Worm (Caenorhabditis elegans) whole organism, young adult: ENCODE results near the gene F40F9.10.
A peak's percentile ranks its signal among the peaks of the same experiment; 100 is the strongest.

Source experiments
- B0261.1 ChIP-seq: sonication (generic microtip); optimal IDR thresholded peaks from 2 replicates; lab custom pipeline; 2016; ENCODE audit warnings: mild to moderate bottlenecking, missing genetic modification characterization, moderate library complexity, missing compliant biosample characterization
- C17E4.6 ChIP-seq: fragments of 200-800 bp; sonication (Bioruptor generic); IDR thresholded peaks from 2 replicates; pipeline ENCODE4 v1.3.6; 2022; ENCODE audit warnings: missing genetic modification reagents, missing genetic modification characterization, missing compliant biosample characterization
- F33H1.4 ChIP-seq: fragments of 200-800 bp; sonication (Bioruptor generic); IDR thresholded peaks from 2 replicates; pipeline ENCODE4 v1.3.6; 2022; ENCODE audit warnings: missing genetic modification reagents, missing genetic modification characterization, missing compliant biosample characterization
- F49E8.2 ChIP-seq: sonication (generic microtip); optimal IDR thresholded peaks from 3 replicates; lab custom pipeline; 2017; ENCODE audit warnings: missing genetic modification characterization, mild to moderate bottlenecking, missing compliant biosample characterization, antibody characterized with exemption, moderate library complexity; ENCODE audit not compliant: insufficient read depth
- K11D2.4 ChIP-seq: fragments of 200-800 bp; sonication (Bioruptor generic); IDR thresholded peaks from 2 replicates; pipeline ENCODE4 v1.3.6; 2022; ENCODE audit warnings: missing genetic modification reagents, missing genetic modification characterization, missing compliant biosample characterization
- T26A5.8 ChIP-seq: sonication (generic microtip); optimal IDR thresholded peaks from 2 replicates; lab custom pipeline; 2016; ENCODE audit warnings: missing genetic modification characterization, missing compliant biosample characterization
- Y53F4B.3 ChIP-seq: fragments of 200-800 bp; sonication (Bioruptor generic); IDR thresholded peaks from 2 replicates; pipeline ENCODE4 v1.3.6; 2022; ENCODE audit warnings: missing genetic modification reagents, missing genetic modification characterization, missing compliant biosample characterization
- Y79H2A.3 ChIP-seq: fragments of 200-800 bp; sonication (Bioruptor generic); conservative IDR thresholded peaks from 2 replicates; pipeline ENCODE4 v1.3.6; 2022; ENCODE audit warnings: missing genetic modification reagents, missing genetic modification characterization, missing compliant biosample characterization
- ZK185.1 ChIP-seq: sonication (generic microtip); optimal IDR thresholded peaks from 2 replicates; lab custom pipeline; 2016; ENCODE audit warnings: mild to moderate bottlenecking, missing genetic modification characterization, missing compliant biosample characterization; ENCODE audit not compliant: poor library complexity, severe bottlenecking
- akir-1 ChIP-seq: fragments of 200-800 bp; sonication (Bioruptor generic); optimal IDR thresholded peaks from 2 replicates; lab custom pipeline; 2018; ENCODE audit warnings: mild to moderate bottlenecking, missing genetic modification characterization, moderate library complexity, missing compliant biosample characterization
- ama-1 ChIP-seq, 3 experiments: fragments of 150-350 bp in 1 of 3; sonication (generic microtip) in 2 of 3; optimal IDR thresholded peaks; 2 replicates each; lab custom pipeline; 2014 to 2018; ENCODE audit warnings: missing biosample characterization in 2 of 3, missing genetic modification characterization in 2 of 3, missing genetic modification reagents in 2 of 3
- atf-7 ChIP-seq: sonication (generic microtip); optimal IDR thresholded peaks from 2 replicates; lab custom pipeline; 2017; ENCODE audit warnings: mild to moderate bottlenecking, missing genetic modification characterization, missing compliant biosample characterization
- bed-1 ChIP-seq: fragments of 200-800 bp; sonication (Bioruptor generic); IDR thresholded peaks from 2 replicates; pipeline ENCODE4 v1.3.6; 2022; ENCODE audit warnings: missing genetic modification reagents, missing genetic modification characterization, missing compliant biosample characterization
- ceh-100 ChIP-seq: fragments of 200-800 bp; sonication (Bioruptor generic); IDR thresholded peaks from 2 replicates; pipeline ENCODE4 v1.3.6; 2022; ENCODE audit warnings: missing genetic modification reagents, missing genetic modification characterization, missing compliant biosample characterization
- ceh-40 ChIP-seq: fragments of 200-800 bp; sonication (Bioruptor generic); IDR thresholded peaks from 2 replicates; pipeline ENCODE4 v1.3.6; 2022; ENCODE audit warnings: missing genetic modification characterization, missing compliant biosample characterization
- ceh-91 ChIP-seq: fragments of 200-800 bp; sonication (Bioruptor generic); IDR thresholded peaks from 2 replicates; pipeline ENCODE4 v1.3.6; 2022; ENCODE audit warnings: missing genetic modification reagents, missing genetic modification characterization, missing compliant biosample characterization
- chd-7 ChIP-seq: sonication (generic microtip); optimal IDR thresholded peaks from 2 replicates; lab custom pipeline; 2016; ENCODE audit warnings: mild to moderate bottlenecking, missing genetic modification characterization, moderate library complexity, missing compliant biosample characterization
- die-1 ChIP-seq: sonication (generic microtip); optimal IDR thresholded peaks from 2 replicates; lab custom pipeline; 2016; ENCODE audit warnings: missing genotype, mild to moderate bottlenecking, missing genetic modification characterization, missing compliant biosample characterization
- dox-1 ChIP-seq: fragments of 200-800 bp; sonication (Bioruptor generic); IDR thresholded peaks from 2 replicates; pipeline ENCODE4 v1.3.6; 2022; ENCODE audit warnings: missing genetic modification reagents, missing genetic modification characterization, missing compliant biosample characterization
- dpff-1 ChIP-seq: sonication (generic microtip); optimal IDR thresholded peaks from 2 replicates; lab custom pipeline; 2017; ENCODE audit warnings: mild to moderate bottlenecking, missing genetic modification characterization, missing compliant biosample characterization
- ekl-4 ChIP-seq: fragments of 200-800 bp; sonication (Bioruptor generic); IDR thresholded peaks from 2 replicates; pipeline ENCODE4 v1.3.6; 2022; ENCODE audit warnings: missing genetic modification reagents, missing genetic modification characterization, missing compliant biosample characterization
- gei-17 ChIP-seq: fragments of 200-800 bp; sonication (Bioruptor generic); optimal IDR thresholded peaks from 2 replicates; lab custom pipeline; 2018; ENCODE audit warnings: mild to moderate bottlenecking, missing genetic modification characterization, missing compliant biosample characterization
- him-1 ChIP-seq: sonication (generic microtip); optimal IDR thresholded peaks from 2 replicates; lab custom pipeline; 2016; ENCODE audit warnings: missing genotype, missing genetic modification reagents, missing genetic modification characterization, missing compliant biosample characterization
- hmg-1.2 ChIP-seq: fragments of 200-800 bp; sonication (Bioruptor generic); IDR thresholded peaks from 2 replicates; pipeline ENCODE4 v1.3.6; 2022; ENCODE audit warnings: missing genetic modification reagents, missing genetic modification characterization, missing compliant biosample characterization
- hsf-1 ChIP-seq: fragments of 200-800 bp; sonication (Bioruptor generic); IDR thresholded peaks from 2 replicates; pipeline ENCODE4 v1.3.6; 2022; ENCODE audit warnings: missing genetic modification reagents, missing genetic modification characterization, missing compliant biosample characterization
- lin-40 ChIP-seq: sonication (generic microtip); optimal IDR thresholded peaks from 2 replicates; lab custom pipeline; 2016; ENCODE audit warnings: missing genetic modification characterization, mild to moderate bottlenecking, missing compliant biosample characterization, missing genotype, missing genetic modification reagents
- madf-10 ChIP-seq: sonication (generic microtip); optimal IDR thresholded peaks from 2 replicates; lab custom pipeline; 2016; ENCODE audit warnings: mild to moderate bottlenecking, missing genetic modification characterization, missing compliant biosample characterization
- madf-6 ChIP-seq: fragments of 200-800 bp; sonication (Bioruptor generic); IDR thresholded peaks from 2 replicates; pipeline ENCODE4 v1.3.6; 2022; ENCODE audit warnings: missing genetic modification reagents, missing genetic modification characterization, missing compliant biosample characterization
- mcd-1 ChIP-seq: fragments of 200-800 bp; sonication (Bioruptor generic); IDR thresholded peaks from 2 replicates; pipeline ENCODE4 v1.3.6; 2022; ENCODE audit warnings: missing genetic modification reagents, missing genetic modification characterization, missing compliant biosample characterization
- mes-4 ChIP-seq: sonication (generic microtip); optimal IDR thresholded peaks from 2 replicates; lab custom pipeline; 2016; ENCODE audit warnings: missing genotype, missing genetic modification characterization, missing compliant biosample characterization
- nfyb-1 ChIP-seq: fragments of 200-800 bp; sonication (Bioruptor generic); IDR thresholded peaks from 2 replicates; pipeline ENCODE4 v1.3.6; 2022; ENCODE audit warnings: missing genetic modification reagents, missing genetic modification characterization, missing compliant biosample characterization
- nhr-80 ChIP-seq: sonication (generic microtip); optimal IDR thresholded peaks from 2 replicates; lab custom pipeline; 2016; ENCODE audit warnings: missing genetic modification characterization, missing compliant biosample characterization
- nhr-90 ChIP-seq: sonication (generic microtip); optimal IDR thresholded peaks from 2 replicates; lab custom pipeline; 2016; ENCODE audit warnings: missing genotype, mild to moderate bottlenecking, missing genetic modification characterization, missing compliant biosample characterization
- repo-1 ChIP-seq: sonication (generic microtip); optimal IDR thresholded peaks from 2 replicates; lab custom pipeline; 2017; ENCODE audit warnings: mild to moderate bottlenecking, missing genetic modification characterization, missing compliant biosample characterization
- snpc-3.4 ChIP-seq: sonication (generic microtip); optimal IDR thresholded peaks from 2 replicates; lab custom pipeline; 2017; ENCODE audit warnings: missing genetic modification characterization, mild to moderate bottlenecking, missing compliant biosample characterization, antibody characterized with exemption, moderate library complexity, missing genotype, missing genetic modification reagents
- somi-1 ChIP-seq: fragments of 200-800 bp; sonication (Bioruptor generic); optimal IDR thresholded peaks from 2 replicates; lab custom pipeline; 2018; ENCODE audit warnings: mild to moderate bottlenecking, missing genetic modification characterization, missing compliant biosample characterization
- unc-62 ChIP-seq: fragments of 150-350 bp; optimal IDR thresholded peaks from 2 replicates; lab custom pipeline; 2014; ENCODE audit warnings: missing biosample characterization, missing genetic modification reagents, missing genetic modification characterization
- zim-3 ChIP-seq: sonication (generic microtip); optimal IDR thresholded peaks from 2 replicates; lab custom pipeline; 2017; ENCODE audit warnings: mild to moderate bottlenecking, missing genetic modification characterization, moderate library complexity, missing compliant biosample characterization
- ztf-26 ChIP-seq: sonication (generic microtip); optimal IDR thresholded peaks from 2 replicates; lab custom pipeline; 2017; ENCODE audit warnings: missing genetic modification characterization, missing compliant biosample characterization

F40F9.10 gene

DNA sequence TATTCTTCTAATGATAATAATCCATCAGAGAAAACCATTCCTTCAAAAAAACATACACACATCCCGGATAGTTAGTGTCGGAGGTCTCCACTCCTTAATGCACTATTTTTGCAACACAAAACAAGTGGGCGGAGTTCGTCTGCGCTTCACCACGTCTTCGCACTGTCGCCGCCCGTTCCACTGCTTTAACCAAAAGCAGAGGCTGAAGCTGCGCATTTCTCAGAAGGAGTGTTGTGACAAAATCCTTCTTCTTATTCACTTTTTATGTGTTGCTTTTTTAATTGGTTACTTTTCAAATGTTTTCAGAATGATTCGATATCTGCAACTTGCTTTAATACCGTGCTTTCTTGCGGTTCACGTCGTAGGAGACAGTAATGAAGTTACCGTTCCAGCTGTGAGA lies 31.5 kb upstream of the F40F9.10 start, which contains the start of gene F58E6.13:
TSS of gene F58E6.13 (plus strand) at position 301 of the 400 bp plus-strand sequence.
- TF ChIP-seq zim-3 (tag; lab: Kevin White, UChicago) (peak; percentile 17), nhr-80 (tag; lab: Kevin White, UChicago) (no peak)

DNA sequence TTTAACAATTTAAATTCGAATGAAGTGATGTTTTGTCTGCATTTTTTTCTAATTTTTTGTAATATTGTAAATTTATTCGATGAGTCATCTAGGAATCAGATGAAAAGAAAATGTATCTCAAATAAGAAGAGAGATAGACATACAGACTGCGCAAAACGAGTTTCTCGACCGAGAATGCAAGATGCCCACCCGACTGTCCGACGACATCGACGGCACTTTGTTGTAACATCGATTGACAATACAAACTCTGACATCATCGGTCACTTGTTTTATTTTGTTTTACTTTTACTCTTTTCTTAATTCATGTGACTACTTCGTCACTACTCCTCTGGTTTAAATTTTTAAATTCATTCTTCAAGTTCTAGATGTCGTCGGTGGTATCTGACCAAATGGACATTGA lies 27.4 kb upstream of the F40F9.10 start, which contains the start of gene sta-2:
TSS of gene sta-2 (plus strand) at position 349 of the 400 bp plus-strand sequence.
- TF ChIP-seq lin-40 (tag; lab: Kevin White, UChicago) (peak; percentile 27), mcd-1 (no peak), ekl-4 (GFP tag; lab: Robert Waterston, UW) (no peak), T26A5.8 (tag; lab: Kevin White, UChicago) (no peak), nfyb-1 (GFP tag; lab: Robert Waterston, UW) (no peak), K11D2.4 (GFP tag; lab: Robert Waterston, UW) (no peak)

DNA sequence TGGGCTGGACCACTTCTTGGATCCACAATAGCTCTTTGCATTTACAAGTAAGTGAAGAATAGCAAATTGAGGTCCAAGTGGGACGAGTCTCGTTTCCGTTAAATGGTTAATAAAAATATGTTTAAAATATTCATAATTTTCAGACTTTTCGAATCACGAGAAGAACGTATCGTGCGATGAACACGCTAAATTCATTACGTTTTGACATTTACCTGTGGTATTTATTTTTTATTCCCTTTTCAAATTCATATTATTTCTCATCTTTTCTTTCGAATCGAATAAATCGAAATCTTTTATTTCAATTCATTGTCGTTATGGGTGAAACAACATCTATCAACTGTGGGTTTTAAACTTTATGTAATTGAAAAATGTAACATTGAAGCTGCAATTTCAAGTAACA lies 26.0 kb upstream of the F40F9.10 start, which contains the start of gene marc-1:
TSS of gene marc-1 (plus strand) at position 301 of the 400 bp plus-strand sequence.
- TF ChIP-seq snpc-3.4 (tag; lab: Kevin White, UChicago): no peak
- TF ChIP-seq gei-17 (GFP tag; lab: Kevin White, UChicago): no peak
- no peak for TF ChIP-seq dox-1 (GFP tag; lab: Robert Waterston, UW)
- TF ChIP-seq madf-6: no peak
- TF ChIP-seq B0261.1 (tag; lab: Kevin White, UChicago): no peak
- TF ChIP-seq F49E8.2: no peak
- TF ChIP-seq atf-7: no peak
- no peak for TF ChIP-seq die-1 (tag; lab: Kevin White, UChicago)
- TF ChIP-seq madf-10 (tag; lab: Kevin White, UChicago): no peak
- TF ChIP-seq Y79H2A.3: no peak
- TF ChIP-seq hsf-1: no peak
- TF ChIP-seq mes-4 (tag; lab: Kevin White, UChicago): no peak
- no peak for TF ChIP-seq mcd-1
- TF ChIP-seq F33H1.4 (GFP tag; lab: Robert Waterston, UW): no peak
- no peak for TF ChIP-seq ceh-40 (GFP tag; lab: Robert Waterston, UW)

DNA sequence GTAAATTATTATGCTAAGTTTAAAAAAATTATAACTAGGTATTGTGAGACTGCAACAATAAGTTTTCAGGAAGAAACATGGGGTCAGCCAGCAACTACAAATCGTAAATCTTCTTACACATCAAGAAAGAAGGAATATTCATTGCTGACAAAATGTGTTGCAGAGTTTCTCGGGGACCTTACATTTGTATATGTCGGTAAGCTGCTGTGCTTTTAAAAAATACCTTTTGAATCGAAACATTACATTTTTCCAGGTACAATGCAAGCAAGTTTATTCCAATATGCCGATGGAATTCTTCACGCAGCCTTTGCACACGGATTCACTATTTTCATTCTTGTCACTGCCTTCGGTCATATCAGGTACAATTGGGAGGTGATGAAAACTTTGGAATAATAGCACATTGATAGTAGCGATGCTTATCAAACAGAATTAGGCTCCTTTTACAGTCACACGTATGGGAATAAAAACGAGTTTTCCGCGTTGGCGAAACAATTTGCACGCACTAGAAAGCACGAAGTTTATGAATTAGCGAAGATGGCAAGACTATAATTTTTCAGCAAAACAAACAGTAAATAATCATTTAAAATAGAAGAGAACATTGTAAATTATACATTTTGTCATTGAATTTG lies 24.8 kb upstream of the F40F9.10 start:
- TF ChIP-seq unc-62 (GFP tag; lab: Kevin White, UChicago) (no peak), nhr-80 (tag; lab: Kevin White, UChicago) (peak; percentile 48)

DNA sequence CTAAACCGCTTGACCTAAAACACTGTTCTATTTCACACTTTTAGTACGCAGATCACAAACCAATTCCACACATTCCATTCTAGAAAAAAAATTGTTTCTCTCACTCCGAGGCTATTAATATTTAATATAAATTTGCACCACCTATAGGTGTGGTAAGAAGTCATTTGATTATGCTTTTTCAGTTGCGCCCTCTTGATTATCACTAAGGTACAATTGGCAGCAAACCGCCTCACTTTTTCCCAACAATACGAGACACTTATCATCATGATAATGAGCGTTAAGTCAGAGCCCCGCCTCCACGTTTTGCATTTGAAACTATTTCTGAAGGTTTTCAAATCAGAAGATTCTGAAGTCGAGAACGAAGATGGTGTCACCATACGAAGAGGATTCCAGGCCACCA lies 23.9 kb upstream of the F40F9.10 start, which contains the start of gene aqp-4:
TSS of gene aqp-4 (plus strand) at position 270 of the 400 bp plus-strand sequence.
- TF ChIP-seq nhr-80 (tag; lab: Kevin White, UChicago) (peak; percentile 64), C17E4.6 (GFP tag; lab: Robert Waterston, UW) (no peak), bed-1 (GFP tag; lab: Robert Waterston, UW) (no peak), hmg-1.2 (GFP tag; lab: Robert Waterston, UW) (no peak)
- TF ChIP-seq, all 124 proteins: peak for 1

DNA sequence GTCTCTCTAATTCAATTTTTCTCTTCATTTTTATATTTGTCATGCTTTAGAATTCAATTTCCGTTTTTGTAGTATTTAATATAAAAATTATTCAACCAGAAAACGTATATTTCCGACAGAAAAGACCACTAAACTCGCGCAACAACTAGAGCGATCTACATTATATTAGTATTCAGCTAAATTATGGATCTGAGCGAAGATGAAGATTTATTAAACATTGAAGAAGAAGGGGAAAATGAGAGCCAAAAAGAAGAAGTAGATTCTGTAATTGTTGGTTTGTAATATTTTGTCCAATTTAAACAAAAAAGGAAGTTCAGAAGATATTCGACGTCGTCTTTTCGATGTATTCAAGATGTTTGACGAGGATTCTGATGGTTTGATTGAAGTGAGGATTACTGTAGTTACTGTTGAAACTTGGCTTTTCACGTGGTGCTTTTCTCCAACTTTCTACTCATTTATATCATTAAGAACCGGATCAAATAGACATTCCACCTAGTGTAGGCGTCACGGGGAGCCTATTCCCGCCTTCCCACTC lies 20.6 kb upstream of the F40F9.10 start, which contains the start of gene cal-7:
TSS of gene cal-7 (plus strand) at position 184 of the 535 bp plus-strand sequence.
- TF ChIP-seq chd-7 (tag; lab: Kevin White, UChicago) (peak; percentile 24), somi-1 (GFP tag; lab: Kevin White, UChicago) (no peak), dpff-1 (tag; lab: Kevin White, UChicago) (peak; percentile 3), gei-17 (GFP tag; lab: Kevin White, UChicago) (no peak), repo-1 (peak; percentile 53), ztf-26 (tag; lab: Kevin White, UChicago) (peak; percentile 55), ceh-91 (GFP tag; lab: Robert Waterston, UW) (0 out of 2 replicates have a peak, but pooled peaks have one; percentile 11), Y53F4B.3 (no peak), ZK185.1 (tag; lab: Kevin White, UChicago) (peak; percentile 15), nhr-90 (tag; lab: Kevin White, UChicago) (no peak), ama-1 (optimal IDR thresholded peaks at IDR 0.05; lab: Kevin White, UChicago) (no peak), ama-1 (GFP tag; optimal IDR thresholded peaks at IDR 0.05; lab: Kevin White, UChicago) (peak in 1 of 2 experiments; percentile 61), akir-1 (GFP tag; lab: Kevin White, UChicago) (no peak), ceh-100 (GFP tag; lab: Robert Waterston, UW) (no peak), him-1 (no peak), lin-40 (tag; lab: Kevin White, UChicago) (peak; percentile 18)
